Worm (Caenorhabditis elegans) whole organism, late embryonic: Measurements from ENCODE around the gene mcm-10.

ENCODE experiments used
- C08G9.2 ChIP-seq: sonication (generic microtip); optimal IDR thresholded peaks from 2 replicates; lab custom pipeline; 2016; ENCODE audit warnings: mild to moderate bottlenecking, missing genetic modification characterization, moderate library complexity, missing compliant biosample characterization
- F13H6.1 ChIP-seq: sonication (generic microtip); optimal IDR thresholded peaks from 2 replicates; lab custom pipeline; 2016; ENCODE audit warnings: missing genetic modification characterization, missing compliant biosample characterization
- K09A11.1 ChIP-seq: sonication (generic microtip); optimal IDR thresholded peaks from 2 replicates; lab custom pipeline; 2017; ENCODE audit warnings: antibody characterized with exemption, mild to moderate bottlenecking, missing genetic modification characterization, missing compliant biosample characterization; ENCODE audit not compliant: insufficient read depth
- ahr-1 ChIP-seq: sonication (generic microtip); optimal IDR thresholded peaks from 2 replicates; lab custom pipeline; 2016; ENCODE audit warnings: missing genetic modification characterization, missing compliant biosample characterization
- ceh-14 ChIP-seq: sonication (generic microtip); optimal IDR thresholded peaks from 2 replicates; lab custom pipeline; 2016; ENCODE audit warnings: missing genotype, missing genetic modification characterization, missing compliant biosample characterization
- ceh-18 ChIP-seq: sonication (generic microtip); optimal IDR thresholded peaks from 2 replicates; lab custom pipeline; 2016; ENCODE audit warnings: missing genetic modification characterization, missing compliant biosample characterization
- ceh-19 ChIP-seq: fragments of 200-800 bp; sonication (Bioruptor generic); optimal IDR thresholded peaks from 2 replicates; lab custom pipeline; 2018; ENCODE audit warnings: mild to moderate bottlenecking, missing genetic modification characterization, missing compliant biosample characterization
- ceh-2 ChIP-seq: sonication (generic microtip); optimal IDR thresholded peaks from 2 replicates; lab custom pipeline; 2016; ENCODE audit warnings: missing genotype, missing genetic modification characterization, missing compliant biosample characterization
- ceh-22 ChIP-seq: sonication (generic microtip); optimal IDR thresholded peaks from 2 replicates; lab custom pipeline; 2017; ENCODE audit warnings: missing biosample characterization, missing genetic modification characterization
- ceh-30 ChIP-seq: fragments of 150-350 bp; optimal IDR thresholded peaks from 2 replicates; lab custom pipeline; 2014; ENCODE audit warnings: missing biosample characterization, missing genetic modification characterization
- ceh-34 ChIP-seq: sonication (generic microtip); optimal IDR thresholded peaks from 2 replicates; lab custom pipeline; 2016; ENCODE audit warnings: mild to moderate bottlenecking, missing genetic modification characterization, missing compliant biosample characterization
- ceh-45 ChIP-seq: fragments of 200-800 bp; sonication (Bioruptor generic); IDR thresholded peaks from 2 replicates; pipeline ENCODE4 v1.3.6; 2022; ENCODE audit warnings: missing genetic modification reagents, missing genetic modification characterization, missing compliant biosample characterization
- ceh-6 ChIP-seq: fragments of 200-800 bp; sonication (Bioruptor generic); optimal IDR thresholded peaks from 2 replicates; lab custom pipeline; 2018; ENCODE audit warnings: mild to moderate bottlenecking, missing genetic modification characterization, missing compliant biosample characterization
- ceh-9 ChIP-seq: sonication (generic microtip); optimal IDR thresholded peaks from 2 replicates; lab custom pipeline; 2016; ENCODE audit warnings: mild to moderate bottlenecking, missing genetic modification characterization, inconsistent platforms, missing compliant biosample characterization
- che-1 ChIP-seq: sonication (generic microtip); optimal IDR thresholded peaks from 2 replicates; lab custom pipeline; 2016; ENCODE audit warnings: mild to moderate bottlenecking, missing genetic modification characterization, missing compliant biosample characterization
- dmd-4 ChIP-seq: sonication (generic microtip); optimal IDR thresholded peaks from 2 replicates; lab custom pipeline; 2016; ENCODE audit warnings: borderline replicate concordance, missing genetic modification characterization, missing compliant biosample characterization
- elt-2 ChIP-seq: sonication (generic microtip); optimal IDR thresholded peaks from 2 replicates; lab custom pipeline; 2016; ENCODE audit warnings: missing genetic modification reagents, missing genetic modification characterization, missing compliant biosample characterization
- elt-4 ChIP-seq: sonication (generic microtip); optimal IDR thresholded peaks from 2 replicates; lab custom pipeline; 2016; ENCODE audit warnings: missing genetic modification characterization, missing compliant biosample characterization
- ets-4 ChIP-seq: sonication (generic microtip); optimal IDR thresholded peaks from 2 replicates; lab custom pipeline; 2016; ENCODE audit warnings: missing genetic modification characterization, missing compliant biosample characterization
- eyg-1 ChIP-seq: sonication (generic microtip); optimal IDR thresholded peaks from 2 replicates; lab custom pipeline; 2016; ENCODE audit warnings: missing genotype, missing genetic modification characterization, missing compliant biosample characterization
- fax-1 ChIP-seq: sonication (generic microtip); optimal IDR thresholded peaks from 2 replicates; lab custom pipeline; 2016; ENCODE audit warnings: missing genotype, missing genetic modification characterization, missing compliant biosample characterization
- fkh-10 ChIP-seq: fragments of 150-350 bp; optimal IDR thresholded peaks from 2 replicates; lab custom pipeline; 2014; ENCODE audit warnings: missing biosample characterization, missing genetic modification reagents, missing genetic modification characterization
- fkh-6 ChIP-seq: sonication (generic microtip); optimal IDR thresholded peaks from 2 replicates; lab custom pipeline; 2016; ENCODE audit warnings: missing genetic modification characterization, missing compliant biosample characterization
- hlh-13 ChIP-seq: fragments of 200-800 bp; sonication (Bioruptor generic); optimal IDR thresholded peaks from 2 replicates; lab custom pipeline; 2018; ENCODE audit warnings: mild to moderate bottlenecking, missing genetic modification characterization, missing compliant biosample characterization
- hlh-30 ChIP-seq: sonication (generic microtip); optimal IDR thresholded peaks from 2 replicates; lab custom pipeline; 2017; ENCODE audit warnings: antibody characterized with exemption, missing genetic modification characterization, missing compliant biosample characterization; ENCODE audit not compliant: insufficient read depth
- hlh-6 ChIP-seq: sonication (generic microtip); optimal IDR thresholded peaks from 2 replicates; lab custom pipeline; 2016; ENCODE audit warnings: missing genotype, missing genetic modification characterization, missing compliant biosample characterization
- hlh-8 ChIP-seq: sonication (generic microtip); optimal IDR thresholded peaks from 2 replicates; lab custom pipeline; 2016; ENCODE audit warnings: missing genotype, missing genetic modification characterization, missing compliant biosample characterization
- lim-6 ChIP-seq: sonication (generic microtip); optimal IDR thresholded peaks from 2 replicates; lab custom pipeline; 2016; ENCODE audit warnings: missing genetic modification characterization, missing compliant biosample characterization
- lin-11 ChIP-seq: fragments of 200-800 bp; sonication (Bioruptor generic); optimal IDR thresholded peaks from 2 replicates; lab custom pipeline; 2018; ENCODE audit warnings: mild to moderate bottlenecking, missing genetic modification characterization, missing compliant biosample characterization
- mec-3 ChIP-seq: sonication (generic microtip); optimal IDR thresholded peaks from 2 replicates; lab custom pipeline; 2016; ENCODE audit warnings: borderline replicate concordance, missing genetic modification characterization, missing compliant biosample characterization
- nfya-1 ChIP-seq: sonication (generic microtip); optimal IDR thresholded peaks from 2 replicates; lab custom pipeline; 2017; ENCODE audit warnings: missing genetic modification characterization, mild to moderate bottlenecking, missing compliant biosample characterization, antibody characterized with exemption, moderate library complexity
- nhr-11 ChIP-seq: fragments of 150-350 bp; optimal IDR thresholded peaks from 2 replicates; lab custom pipeline; 2014; ENCODE audit warnings: missing biosample characterization, missing genetic modification characterization
- nhr-232 ChIP-seq: sonication (generic microtip); optimal IDR thresholded peaks from 2 replicates; lab custom pipeline; 2016; ENCODE audit warnings: missing genetic modification characterization, missing compliant biosample characterization
- npax-4 ChIP-seq: sonication (generic microtip); optimal IDR thresholded peaks from 2 replicates; lab custom pipeline; 2016; ENCODE audit warnings: missing genetic modification characterization, missing compliant biosample characterization
- pag-3 ChIP-seq: sonication (generic microtip); optimal IDR thresholded peaks from 2 replicates; lab custom pipeline; 2016; ENCODE audit warnings: missing compliant biosample characterization, missing genetic modification characterization, borderline replicate concordance
- pat-9 ChIP-seq: fragments of 200-800 bp; sonication (Bioruptor generic); optimal IDR thresholded peaks from 2 replicates; lab custom pipeline; 2018; ENCODE audit warnings: mild to moderate bottlenecking, missing genetic modification characterization, moderate library complexity, missing compliant biosample characterization
- pax-1 ChIP-seq: fragments of 150-350 bp; optimal IDR thresholded peaks from 2 replicates; lab custom pipeline; 2014; ENCODE audit warnings: missing biosample characterization, missing genetic modification characterization
- pha-2 ChIP-seq: sonication (generic microtip); optimal IDR thresholded peaks from 2 replicates; lab custom pipeline; 2017; ENCODE audit warnings: mild to moderate bottlenecking, missing genetic modification characterization, missing compliant biosample characterization
- pha-4 ChIP-seq: fragments of 150-350 bp; optimal IDR thresholded peaks from 2 replicates; lab custom pipeline; 2018; ENCODE audit warnings: missing biosample characterization, missing genetic modification reagents, missing genetic modification characterization
- pqm-1 ChIP-seq: sonication (generic microtip); optimal IDR thresholded peaks from 2 replicates; lab custom pipeline; 2016; ENCODE audit warnings: missing genetic modification characterization, missing compliant biosample characterization
- pros-1 ChIP-seq: fragments of 150-350 bp; optimal IDR thresholded peaks from 2 replicates; lab custom pipeline; 2014; ENCODE audit warnings: missing biosample characterization, missing genetic modification reagents, missing genetic modification characterization
- ref-2 ChIP-seq: sonication (generic microtip); optimal IDR thresholded peaks from 2 replicates; lab custom pipeline; 2016; ENCODE audit warnings: missing genetic modification characterization, missing compliant biosample characterization
- rnt-1 ChIP-seq: sonication (generic microtip); optimal IDR thresholded peaks from 2 replicates; lab custom pipeline; 2016; ENCODE audit warnings: missing genetic modification characterization, missing compliant biosample characterization
- sdc-2 ChIP-seq: sonication (generic microtip); optimal IDR thresholded peaks from 2 replicates; lab custom pipeline; 2016; ENCODE audit warnings: missing genotype, missing genetic modification characterization, missing compliant biosample characterization
- sox-2 ChIP-seq: fragments of 200-800 bp; sonication (Bioruptor generic); IDR thresholded peaks from 2 replicates; pipeline ENCODE4 v1.3.6; 2022; ENCODE audit warnings: missing genetic modification reagents, missing genetic modification characterization, missing compliant biosample characterization
- ttx-3 ChIP-seq: sonication (generic microtip); optimal IDR thresholded peaks from 2 replicates; lab custom pipeline; 2016; ENCODE audit warnings: missing genetic modification reagents, missing genetic modification characterization, missing compliant biosample characterization
- unc-3 ChIP-seq, 2 experiments: fragments of 200-800 bp in 1 of 2; sonication (Bioruptor generic) in 1 of 2; sonication (generic microtip) in 1 of 2; conservative IDR thresholded peaks in 1 of 2; optimal IDR thresholded peaks in 1 of 2; 2 replicates each; pipeline versions ENCODE4 v1.3.6 to Lab custom; 2016 to 2022; ENCODE audit warnings: missing compliant biosample characterization in 2 of 2, missing genetic modification characterization in 2 of 2, missing genetic modification reagents in 1 of 2
- unc-42 ChIP-seq: sonication (generic microtip); optimal IDR thresholded peaks from 2 replicates; lab custom pipeline; 2016; ENCODE audit warnings: missing genotype, missing genetic modification characterization, missing compliant biosample characterization
- unc-55 ChIP-seq: sonication (generic microtip); optimal IDR thresholded peaks from 2 replicates; lab custom pipeline; 2017; ENCODE audit warnings: missing biosample characterization, missing genetic modification reagents, missing genetic modification characterization
- unc-86 ChIP-seq: sonication (generic microtip); optimal IDR thresholded peaks from 2 replicates; lab custom pipeline; 2016; ENCODE audit warnings: missing genetic modification characterization, missing compliant biosample characterization
- zip-5 ChIP-seq: sonication (generic microtip); optimal IDR thresholded peaks from 2 replicates; lab custom pipeline; 2016; ENCODE audit warnings: missing genetic modification characterization, missing compliant biosample characterization
- ztf-16 ChIP-seq: sonication (generic microtip); optimal IDR thresholded peaks from 2 replicates; lab custom pipeline; 2017; ENCODE audit warnings: missing genetic modification characterization, missing compliant biosample characterization

Gene mcm-10

DNA sequence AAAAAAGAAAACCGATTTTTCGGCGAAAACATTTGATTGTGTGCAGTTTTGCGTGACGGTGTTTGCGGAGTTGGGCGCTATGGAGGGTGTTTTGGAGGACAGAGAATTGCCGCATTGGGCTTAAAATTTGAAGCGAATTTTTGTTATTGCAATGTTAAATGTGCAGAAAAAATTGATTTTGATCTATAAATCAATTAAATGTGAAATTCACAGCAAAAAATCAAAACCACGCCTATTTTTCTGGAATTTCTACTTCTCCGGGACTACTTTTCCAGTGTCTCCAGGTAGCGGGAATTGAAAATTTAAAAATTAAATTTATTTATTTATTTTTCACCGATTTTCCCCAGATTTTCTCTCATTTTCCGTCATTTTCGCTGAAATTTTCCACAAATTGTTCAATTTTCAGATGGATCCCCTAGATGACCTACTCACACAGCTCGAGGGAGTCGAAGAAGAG, at the start of gene mcm-10:
TSS of gene mcm-10 (plus strand) at position 407 of the 457 bp plus-strand sequence.
- TF ChIP-seq pha-2 (tag; lab: Kevin White, UChicago), result peak; percentile 51
- no peak for TF ChIP-seq elt-4 (tag; lab: Kevin White, UChicago)
- TF ChIP-seq fkh-10 (GFP tag; lab: Kevin White, UChicago), result no peak
- TF ChIP-seq ceh-14 (tag; lab: Kevin White, UChicago), result peak; percentile 94
- TF ChIP-seq nfya-1 (tag; lab: Kevin White, UChicago), result peak; percentile 49
- peak; percentile 83 for TF ChIP-seq elt-2 (tag; lab: Kevin White, UChicago)
- TF ChIP-seq eyg-1 (tag; lab: Kevin White, UChicago), result no peak
- peak; percentile 85 for TF ChIP-seq unc-86 (tag; lab: Kevin White, UChicago)
- peak; percentile 95 for TF ChIP-seq zip-5
- peak; percentile 95 for TF ChIP-seq rnt-1
- peak; percentile 93 for TF ChIP-seq ceh-2 (tag; lab: Kevin White, UChicago)
- TF ChIP-seq lim-6, result peak; percentile 82
- TF ChIP-seq hlh-30 (tag; lab: Kevin White, UChicago), result no peak
- peak; percentile 78 for TF ChIP-seq ceh-34 (tag; lab: Kevin White, UChicago)
- TF ChIP-seq K09A11.1 (tag; lab: Kevin White, UChicago), result no peak
- peak; percentile 66 for TF ChIP-seq ceh-19 (GFP tag; lab: Kevin White, UChicago)
- TF ChIP-seq ref-2, result peak; percentile 97
- TF ChIP-seq npax-4 (tag; lab: Kevin White, UChicago), result peak; percentile 19
- TF ChIP-seq fkh-6 (tag; lab: Kevin White, UChicago), result peak; percentile 66
- peak; percentile 80 for TF ChIP-seq F13H6.1 (tag; lab: Kevin White, UChicago)
- TF ChIP-seq fax-1, result peak; percentile 90
- no peak for TF ChIP-seq lin-11 (tag; lab: Kevin White, UChicago)
- TF ChIP-seq sox-2 (GFP tag; lab: Robert Waterston, UW), result no peak
- TF ChIP-seq pha-4 (tag; lab: Kevin White, UChicago), result no peak
- no peak for TF ChIP-seq ceh-6
- TF ChIP-seq pqm-1 (tag; lab: Kevin White, UChicago), result peak; percentile 95
- TF ChIP-seq ets-4 (tag; lab: Kevin White, UChicago), result peak; percentile 95
- TF ChIP-seq dmd-4, result peak; percentile 73
- peak; percentile 59 for TF ChIP-seq ttx-3 (tag; lab: Kevin White, UChicago)
- no peak for TF ChIP-seq nhr-232
- TF ChIP-seq C08G9.2 (tag; lab: Kevin White, UChicago), result peak; percentile 95
- TF ChIP-seq ahr-1 (tag; lab: Kevin White, UChicago), result peak; percentile 92
- no peak for TF ChIP-seq hlh-13 (GFP tag; lab: Kevin White, UChicago)
- TF ChIP-seq pag-3 (tag; lab: Kevin White, UChicago), result peak; percentile 52
- TF ChIP-seq che-1 (tag; lab: Kevin White, UChicago), result peak; percentile 69
- no peak for TF ChIP-seq ceh-22 (tag; lab: Kevin White, UChicago)
- TF ChIP-seq sdc-2 (tag; lab: Kevin White, UChicago), result peak; percentile 44
- TF ChIP-seq ztf-16 (tag; lab: Kevin White, UChicago), result peak; percentile 83
- no peak for TF ChIP-seq unc-3 (GFP tag; conservative IDR thresholded peaks at IDR 0.05; lab: Robert Waterston, UW)
- peak; percentile 77 for TF ChIP-seq unc-3 (tag; optimal IDR thresholded peaks at IDR 0.05; lab: Kevin White, UChicago)
- TF ChIP-seq mec-3 (tag; lab: Kevin White, UChicago), result peak; percentile 45
- TF ChIP-seq pat-9 (tag; lab: Kevin White, UChicago), result no peak
- no peak for TF ChIP-seq ceh-45 (GFP tag; lab: Robert Waterston, UW)
- TF ChIP-seq unc-55 (GFP tag; lab: Kevin White, UChicago), result peak; percentile 43
- TF ChIP-seq ceh-9 (tag; lab: Kevin White, UChicago), result no peak
- peak; percentile 79 for TF ChIP-seq ceh-18
- no peak for TF ChIP-seq pros-1
- TF ChIP-seq ceh-30 (tag; lab: Kevin White, UChicago), result peak; percentile 45
- TF ChIP-seq nhr-11 (tag; lab: Kevin White, UChicago), result no peak
- no peak for TF ChIP-seq pax-1 (tag; lab: Kevin White, UChicago)
- peak; percentile 98 for TF ChIP-seq unc-42
- peak; percentile 90 for TF ChIP-seq hlh-8 (tag; lab: Kevin White, UChicago)
- peak; percentile 56 for TF ChIP-seq hlh-6 (tag; lab: Kevin White, UChicago)
